Fruit fly (Drosophila melanogaster): Measurements from ENCODE around the gene bbg.

DNA sequence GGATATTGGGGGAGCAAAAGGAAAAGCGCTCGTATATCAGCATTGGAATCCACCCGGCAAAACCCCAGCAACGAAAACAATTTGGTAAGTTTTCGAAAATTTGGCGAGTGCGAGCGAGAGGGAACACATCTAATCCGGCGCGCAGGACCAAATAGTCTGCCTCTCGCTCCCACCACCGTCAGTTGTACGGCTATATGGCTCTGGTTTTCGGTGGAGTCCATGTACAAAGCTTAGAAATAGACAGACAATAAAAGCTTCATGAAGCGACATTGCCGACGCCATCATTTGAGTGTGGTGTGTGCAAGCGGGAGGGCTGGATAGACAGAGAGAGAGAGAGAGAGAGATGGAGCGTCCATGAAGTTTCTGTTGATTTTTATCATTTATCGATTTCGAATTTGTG lies 44.2 kb upstream of the bbg start:
- TF ChIP-seq CG8301 (tag; optimal IDR thresholded peaks at IDR 0.05) (no peak), Pif1A (GFP tag; optimal IDR thresholded peaks at IDR 0.05) (no peak), CG8159 (tag; optimal IDR thresholded peaks at IDR 0.05) (no peak), CG34367 (tag; optimal IDR thresholded peaks at IDR 0.05) (no peak), Snoo (tag; optimal IDR thresholded peaks at IDR 0.05) (no peak), Pif1B (GFP tag; optimal IDR thresholded peaks at IDR 0.05) (no peak), EcR (GFP tag; optimal IDR thresholded peaks at IDR 0.05) (no peak), Ets98B (GFP tag; IDR thresholded peaks at IDR 0.05) (no peak), D1 (tag; optimal IDR thresholded peaks at IDR 0.05) (no peak), fd96Ca (GFP tag; IDR thresholded peaks at IDR 0.05) (no peak), CG4496 (GFP tag; IDR thresholded peaks at IDR 0.05) (no peak), CG9948 (tag; optimal IDR thresholded peaks at IDR 0.05) (no peak)
